Worm (Caenorhabditis elegans): ENCODE data around the gene K11H12.6.
A peak's percentile ranks its signal among the peaks of the same experiment; 100 is the strongest.

Gene K11H12.6

DNA sequence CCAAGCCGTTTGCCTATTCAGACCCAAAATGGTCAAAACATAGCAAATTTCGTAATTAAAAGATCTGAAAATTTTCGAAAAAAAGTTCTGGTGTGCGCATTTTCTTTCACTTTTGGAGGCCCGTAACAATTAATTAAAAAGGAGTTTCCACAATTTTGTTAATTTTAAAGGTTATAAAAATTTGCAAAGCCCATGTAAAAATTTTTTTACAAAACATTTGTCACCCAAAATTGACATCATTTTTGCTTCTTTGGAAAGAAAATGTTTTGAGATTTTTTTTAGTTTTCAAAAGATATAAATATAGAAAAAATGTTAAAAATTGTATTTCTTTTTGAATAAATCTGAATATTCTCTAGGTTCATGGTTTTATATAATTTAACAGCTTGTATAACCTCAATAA is at the start of gene K11H12.6:
Gene K11H12.6 (plus strand): TSS at position 301 of the 400 bp plus-strand sequence.
- TF ChIP-seq tbx-37 (GFP tag; conservative IDR thresholded peaks at IDR 0.05) (no peak), F13C5.2 (tag; optimal IDR thresholded peaks at IDR 0.05) (no peak), hmbx-1 (tag; optimal IDR thresholded peaks at IDR 0.05) (no peak), ceh-36 (tag; optimal IDR thresholded peaks at IDR 0.05) (no peak), sea-1 (GFP tag; conservative IDR thresholded peaks at IDR 0.05) (no peak), scrt-1 (GFP tag; IDR thresholded peaks at IDR 0.05) (no peak), pes-1 (GFP tag; IDR thresholded peaks at IDR 0.05) (no peak), ets-7 (tag; optimal IDR thresholded peaks at IDR 0.05) (no peak), ama-1 (optimal IDR thresholded peaks at IDR 0.05) (no peak), tra-4 (tag; optimal IDR thresholded peaks at IDR 0.05) (no peak), hmg-4 (GFP tag; optimal IDR thresholded peaks at IDR 0.05) (no peak), tbx-11 (GFP tag; IDR thresholded peaks at IDR 0.05) (no peak), flt-1 (GFP tag; IDR thresholded peaks at IDR 0.05) (no peak), aly-1 (tag; optimal IDR thresholded peaks at IDR 0.05) (no peak), B0310.2 (tag; optimal IDR thresholded peaks at IDR 0.05) (no peak), ceh-13 (GFP tag; optimal IDR thresholded peaks at IDR 0.05) (no peak), hnd-1 (tag; optimal IDR thresholded peaks at IDR 0.05) (no peak)

DNA sequence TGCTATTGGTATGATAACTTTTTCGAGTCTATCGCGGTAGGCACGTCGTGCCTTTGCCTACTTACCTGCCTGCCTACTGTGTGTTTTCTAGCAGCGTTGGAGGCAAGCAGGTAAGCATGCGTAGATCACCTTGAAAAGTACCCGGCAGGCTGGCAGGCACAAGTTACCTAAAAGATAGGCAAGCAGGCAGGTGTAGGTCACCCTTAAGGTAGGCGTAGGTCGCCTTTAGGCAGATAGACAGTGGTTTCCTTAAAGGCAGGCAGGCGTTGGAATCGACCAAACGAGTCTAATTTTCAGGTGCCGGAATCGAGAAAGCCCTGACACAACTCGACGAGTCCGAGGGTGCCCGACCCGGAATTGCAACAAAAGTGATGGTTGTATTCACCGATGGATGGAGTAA is 47.3 kb upstream of the K11H12.6 start:
- no peak for TF ChIP-seq flt-1 (GFP tag; IDR thresholded peaks at IDR 0.05)
- TF ChIP-seq B0310.2 (tag; optimal IDR thresholded peaks at IDR 0.05), result no peak
- no peak for TF ChIP-seq sea-1 (GFP tag; conservative IDR thresholded peaks at IDR 0.05)
- TF ChIP-seq aly-1 (tag; optimal IDR thresholded peaks at IDR 0.05), result no peak
- TF ChIP-seq scrt-1 (GFP tag; IDR thresholded peaks at IDR 0.05), result no peak
- no peak for TF ChIP-seq ets-7 (tag; optimal IDR thresholded peaks at IDR 0.05)
- no peak for TF ChIP-seq ceh-13 (GFP tag; optimal IDR thresholded peaks at IDR 0.05)
- no peak for TF ChIP-seq tra-4 (tag; optimal IDR thresholded peaks at IDR 0.05)
- no peak for TF ChIP-seq hnd-1 (tag; optimal IDR thresholded peaks at IDR 0.05)
- TF ChIP-seq pes-1 (GFP tag; IDR thresholded peaks at IDR 0.05), result no peak
- no peak for TF ChIP-seq hmg-4 (GFP tag; optimal IDR thresholded peaks at IDR 0.05)
- no peak for TF ChIP-seq ama-1 (optimal IDR thresholded peaks at IDR 0.05)

DNA sequence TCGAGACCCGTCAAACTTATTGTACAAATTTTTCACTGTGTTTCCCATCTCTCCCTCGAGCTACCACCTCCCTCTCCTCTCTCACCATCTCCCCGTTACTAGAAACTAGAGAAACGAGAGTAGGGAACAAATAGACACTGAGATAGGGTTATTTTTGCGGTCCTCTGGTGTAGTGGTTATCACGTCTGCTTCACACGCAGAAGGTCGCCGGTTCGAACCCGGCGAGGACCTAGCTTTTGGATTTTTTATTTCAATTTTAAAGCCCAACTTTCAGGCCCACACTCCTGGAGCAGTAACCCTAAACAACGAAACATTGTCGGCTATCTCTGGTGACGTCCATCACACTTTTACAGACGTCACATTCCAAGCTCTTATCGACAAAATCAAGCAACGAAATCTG is 46.8 kb upstream of the K11H12.6 start:
- TF ChIP-seq sea-1 (GFP tag; conservative IDR thresholded peaks at IDR 0.05) (peak; percentile 86), tra-4 (tag; optimal IDR thresholded peaks at IDR 0.05) (peak; percentile 61), tbx-11 (GFP tag; IDR thresholded peaks at IDR 0.05) (peak; percentile 83), flt-1 (GFP tag; IDR thresholded peaks at IDR 0.05) (peak; percentile 86), pes-1 (GFP tag; IDR thresholded peaks at IDR 0.05) (peak; percentile 89), aly-1 (tag; optimal IDR thresholded peaks at IDR 0.05) (peak; percentile 76), ets-7 (tag; optimal IDR thresholded peaks at IDR 0.05) (peak; percentile 47), tbx-37 (GFP tag; conservative IDR thresholded peaks at IDR 0.05) (peak; percentile 67), B0310.2 (tag; optimal IDR thresholded peaks at IDR 0.05) (peak; percentile 27), hmg-4 (GFP tag; optimal IDR thresholded peaks at IDR 0.05) (peak; percentile 61), ama-1 (optimal IDR thresholded peaks at IDR 0.05) (no peak), ceh-13 (GFP tag; optimal IDR thresholded peaks at IDR 0.05) (peak; percentile 63), scrt-1 (GFP tag; IDR thresholded peaks at IDR 0.05) (peak; percentile 85), F13C5.2 (tag; optimal IDR thresholded peaks at IDR 0.05) (peak; percentile 81), ceh-36 (tag; optimal IDR thresholded peaks at IDR 0.05) (peak; percentile 46), hnd-1 (tag; optimal IDR thresholded peaks at IDR 0.05) (peak; percentile 62), hmbx-1 (tag; optimal IDR thresholded peaks at IDR 0.05) (peak; percentile 29)

DNA sequence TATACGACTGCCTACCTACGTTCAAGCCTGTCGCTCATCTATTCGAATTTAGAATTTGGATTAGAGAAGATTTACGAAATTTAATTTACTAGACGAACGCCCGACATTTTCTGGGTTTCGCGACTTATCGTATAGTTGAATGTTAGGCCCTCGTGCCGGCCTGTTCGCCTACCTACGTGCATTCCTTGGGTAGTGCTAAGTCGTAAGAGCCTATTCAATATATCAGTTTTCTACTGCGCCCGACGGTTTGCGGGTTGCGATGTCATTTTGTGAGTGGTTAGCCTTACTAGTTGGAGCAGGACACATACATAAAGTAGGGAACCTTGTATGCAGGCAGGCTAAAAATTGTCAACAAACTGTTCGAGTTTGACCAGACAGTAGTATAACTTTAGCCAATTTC is 44.1 kb upstream of the K11H12.6 start:
- no peak for TF ChIP-seq ets-7 (tag; optimal IDR thresholded peaks at IDR 0.05)
- TF ChIP-seq ceh-13 (GFP tag; optimal IDR thresholded peaks at IDR 0.05), result no peak
- no peak for TF ChIP-seq hnd-1 (tag; optimal IDR thresholded peaks at IDR 0.05)
- TF ChIP-seq scrt-1 (GFP tag; IDR thresholded peaks at IDR 0.05), result no peak
- no peak for TF ChIP-seq aly-1 (tag; optimal IDR thresholded peaks at IDR 0.05)
- no peak for TF ChIP-seq tbx-37 (GFP tag; conservative IDR thresholded peaks at IDR 0.05)
- TF ChIP-seq hmg-4 (GFP tag; optimal IDR thresholded peaks at IDR 0.05), result no peak
- no peak for TF ChIP-seq hmbx-1 (tag; optimal IDR thresholded peaks at IDR 0.05)
- no peak for TF ChIP-seq ceh-36 (tag; optimal IDR thresholded peaks at IDR 0.05)
- TF ChIP-seq pes-1 (GFP tag; IDR thresholded peaks at IDR 0.05), result no peak
- TF ChIP-seq tra-4 (tag; optimal IDR thresholded peaks at IDR 0.05), result no peak
- TF ChIP-seq sea-1 (GFP tag; conservative IDR thresholded peaks at IDR 0.05), result no peak
- TF ChIP-seq B0310.2 (tag; optimal IDR thresholded peaks at IDR 0.05), result no peak

DNA sequence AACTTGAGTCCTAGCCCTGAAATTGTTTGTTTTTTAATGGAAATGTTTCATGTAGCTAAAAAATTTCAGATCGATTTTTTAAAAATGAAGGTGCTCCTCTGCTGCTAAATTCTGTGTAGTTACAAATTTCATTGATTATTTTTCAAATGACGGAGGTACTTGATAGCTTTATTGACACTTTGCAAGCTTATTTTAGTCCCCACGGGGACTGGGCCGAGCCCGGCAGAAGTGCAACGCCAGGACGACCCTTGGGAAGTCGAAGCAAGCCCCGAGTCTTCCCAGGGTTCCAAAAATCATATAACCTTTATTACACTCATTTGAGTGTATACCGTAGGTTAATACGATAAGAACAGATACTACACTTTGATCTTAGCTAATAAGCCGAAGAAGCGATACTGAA is 43.2 kb upstream of the K11H12.6 start:
- TF ChIP-seq tbx-11 (GFP tag; IDR thresholded peaks at IDR 0.05), result no peak
- no peak for TF ChIP-seq ceh-13 (GFP tag; optimal IDR thresholded peaks at IDR 0.05)
- TF ChIP-seq flt-1 (GFP tag; IDR thresholded peaks at IDR 0.05), result no peak
- TF ChIP-seq ama-1 (optimal IDR thresholded peaks at IDR 0.05), result no peak
- TF ChIP-seq pes-1 (GFP tag; IDR thresholded peaks at IDR 0.05), result no peak
- TF ChIP-seq F13C5.2 (tag; optimal IDR thresholded peaks at IDR 0.05), result no peak
- TF ChIP-seq hmbx-1 (tag; optimal IDR thresholded peaks at IDR 0.05), result no peak
- TF ChIP-seq tbx-37 (GFP tag; conservative IDR thresholded peaks at IDR 0.05), result no peak
- TF ChIP-seq scrt-1 (GFP tag; IDR thresholded peaks at IDR 0.05), result no peak
- TF ChIP-seq aly-1 (tag; optimal IDR thresholded peaks at IDR 0.05), result no peak
- TF ChIP-seq ceh-36 (tag; optimal IDR thresholded peaks at IDR 0.05), result no peak
- TF ChIP-seq hnd-1 (tag; optimal IDR thresholded peaks at IDR 0.05), result no peak
- TF ChIP-seq ets-7 (tag; optimal IDR thresholded peaks at IDR 0.05), result no peak
- no peak for TF ChIP-seq tra-4 (tag; optimal IDR thresholded peaks at IDR 0.05)

DNA sequence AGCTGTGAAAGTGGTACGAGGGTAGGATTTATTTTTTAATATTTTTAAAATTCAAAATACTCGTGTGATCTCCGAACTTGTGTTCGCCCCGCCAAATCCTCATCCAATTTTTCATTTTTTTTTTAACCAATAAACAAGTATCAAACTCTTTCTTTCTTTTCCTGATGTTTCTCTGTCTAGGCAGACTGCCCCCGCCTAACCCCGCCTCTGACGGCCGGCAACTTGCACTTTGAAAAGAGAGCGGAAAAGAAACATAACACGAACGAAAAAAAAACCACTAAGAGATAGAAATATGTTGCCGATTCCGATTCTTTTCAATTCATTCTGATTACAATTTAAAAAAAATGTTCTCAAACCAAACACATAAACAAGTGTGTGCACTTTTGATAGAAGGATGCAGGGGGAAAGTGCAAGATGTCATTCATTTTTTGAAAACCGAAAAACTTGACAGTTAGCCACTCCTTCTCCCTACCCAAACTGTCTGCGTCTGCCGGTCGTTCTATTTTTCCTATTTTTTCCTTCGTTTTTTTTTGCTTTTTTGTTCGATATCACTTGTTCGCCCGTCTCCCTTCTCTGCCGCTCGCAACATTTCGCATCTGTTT is 41.0 kb upstream of the K11H12.6 start:
- TF ChIP-seq hmbx-1 (tag; optimal IDR thresholded peaks at IDR 0.05), result no peak

DNA sequence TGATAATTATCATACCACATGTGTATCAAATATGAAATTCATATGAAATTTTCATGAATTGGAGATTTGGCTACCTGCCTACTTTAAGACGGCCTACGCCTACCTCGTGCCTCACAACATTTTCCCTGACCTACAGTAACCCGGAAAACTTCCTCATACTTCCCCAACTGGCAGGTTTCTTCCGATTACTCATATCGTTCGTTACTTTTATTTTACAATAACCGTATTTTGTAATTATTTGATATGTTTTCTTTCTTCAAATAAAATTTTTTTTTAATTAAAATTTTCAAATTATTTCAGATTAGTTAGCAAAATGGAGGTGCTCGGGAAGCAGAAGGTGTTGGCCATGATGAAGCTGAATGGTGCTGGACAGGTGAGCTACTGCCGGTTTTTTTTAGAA is 39.9 kb upstream of the K11H12.6 start, which contains the start of gene nhr-76:
Gene nhr-76 (plus strand): TSS at position 301 of the 400 bp plus-strand sequence.
- TF ChIP-seq ets-7 (tag; optimal IDR thresholded peaks at IDR 0.05) (no peak), hmg-4 (GFP tag; optimal IDR thresholded peaks at IDR 0.05) (no peak), ama-1 (optimal IDR thresholded peaks at IDR 0.05) (no peak), pes-1 (GFP tag; IDR thresholded peaks at IDR 0.05) (no peak), flt-1 (GFP tag; IDR thresholded peaks at IDR 0.05) (no peak), tbx-11 (GFP tag; IDR thresholded peaks at IDR 0.05) (no peak), tbx-37 (GFP tag; conservative IDR thresholded peaks at IDR 0.05) (no peak), ceh-13 (GFP tag; optimal IDR thresholded peaks at IDR 0.05) (no peak), hnd-1 (tag; optimal IDR thresholded peaks at IDR 0.05) (no peak), B0310.2 (tag; optimal IDR thresholded peaks at IDR 0.05) (no peak), hmbx-1 (tag; optimal IDR thresholded peaks at IDR 0.05) (no peak), scrt-1 (GFP tag; IDR thresholded peaks at IDR 0.05) (no peak), tra-4 (tag; optimal IDR thresholded peaks at IDR 0.05) (no peak), F13C5.2 (tag; optimal IDR thresholded peaks at IDR 0.05) (no peak), aly-1 (tag; optimal IDR thresholded peaks at IDR 0.05) (no peak), sea-1 (GFP tag; conservative IDR thresholded peaks at IDR 0.05) (no peak), ceh-36 (tag; optimal IDR thresholded peaks at IDR 0.05) (no peak)
